Fruit fly (Drosophila melanogaster): ENCODE measurements around the gene Rpt3R.
A peak's percentile ranks its signal among the peaks of the same experiment; 100 is the strongest.

The Rpt3R gene

dm6 chr3R:9779764-9780163 is 23.5 kb upstream of the Rpt3R start, which contains the start of gene CG12947:
Gene CG12947 (plus strand): TSS chr3R:9780064.
- TF ChIP-seq sage (GFP tag; optimal IDR thresholded peaks at IDR 0.05): no peak
- no peak for TF ChIP-seq Hnf4 (GFP tag; optimal IDR thresholded peaks at IDR 0.05)
- TF ChIP-seq woc (GFP tag; optimal IDR thresholded peaks at IDR 0.05): no peak
- TF ChIP-seq ey (GFP tag; optimal IDR thresholded peaks at IDR 0.05): no peak
- TF ChIP-seq dl (GFP tag; optimal IDR thresholded peaks at IDR 0.05; ENCODE audit: insufficient read depth in 1 of 2, partially characterized antibody in 2 of 2): no peak
- no peak for TF ChIP-seq Rel (GFP tag; optimal IDR thresholded peaks at IDR 0.05)
- no peak for TF ChIP-seq Rel (tag; optimal IDR thresholded peaks at IDR 0.05)
- no peak for TF ChIP-seq CG32264 (GFP tag; optimal IDR thresholded peaks at IDR 0.05)
- TF ChIP-seq Dif (GFP tag; optimal IDR thresholded peaks at IDR 0.05; ENCODE audit: partially characterized antibody): no peak
- TF ChIP-seq jim (GFP tag; optimal IDR thresholded peaks at IDR 0.05): no peak
- no peak for TF ChIP-seq rgr (GFP tag; optimal IDR thresholded peaks at IDR 0.05)
- TF ChIP-seq CrebA (GFP tag; optimal IDR thresholded peaks at IDR 0.05; ENCODE audit: borderline replicate concordance): no peak
- TF ChIP-seq Jra (GFP tag; optimal IDR thresholded peaks at IDR 0.05): no peak

dm6 chr3R:9777941-9778360 is 21.6 kb upstream of the Rpt3R start, which contains the start of gene RpS29:
Gene RpS29 (plus strand): TSS chr3R:9778042.
- TF ChIP-seq Dif (GFP tag; optimal IDR thresholded peaks at IDR 0.05; ENCODE audit: partially characterized antibody) (peak; percentile 28), fru (GFP tag; optimal IDR thresholded peaks at IDR 0.05) (peak; percentile 72), sv (GFP tag; optimal IDR thresholded peaks at IDR 0.05) (peak; percentile 83), psq (GFP tag; optimal IDR thresholded peaks at IDR 0.05) (peak; percentile 68), ey (GFP tag; optimal IDR thresholded peaks at IDR 0.05) (peak; percentile 77), Hnf4 (GFP tag; optimal IDR thresholded peaks at IDR 0.05) (peak; percentile 84), N (GFP tag; optimal IDR thresholded peaks at IDR 0.05) (no peak), GATAd (GFP tag; optimal IDR thresholded peaks at IDR 0.05) (no peak), foxo (GFP tag; optimal IDR thresholded peaks at IDR 0.05) (peak in 1 of 2 experiments; percentile 91), sage (GFP tag; optimal IDR thresholded peaks at IDR 0.05) (no peak), dl (GFP tag; optimal IDR thresholded peaks at IDR 0.05; ENCODE audit: insufficient read depth in 1 of 2, partially characterized antibody in 2 of 2) (no peak), lola (GFP tag; optimal IDR thresholded peaks at IDR 0.05) (no peak), Hr83 (GFP tag; optimal IDR thresholded peaks at IDR 0.05; ENCODE audit: poor library complexity, severe bottlenecking) (peak; percentile 98), Jra (GFP tag; optimal IDR thresholded peaks at IDR 0.05) (peak; percentile 67), Vsx2 (GFP tag; optimal IDR thresholded peaks at IDR 0.05; ENCODE audit: partially characterized antibody) (no peak), CG9705 (GFP tag; optimal IDR thresholded peaks at IDR 0.05) (peak; percentile 85), CrebA (GFP tag; optimal IDR thresholded peaks at IDR 0.05; ENCODE audit: borderline replicate concordance) (no peak), Myc (optimal IDR thresholded peaks at IDR 0.05) (peak; percentile 70), woc (GFP tag; optimal IDR thresholded peaks at IDR 0.05) (no peak), Abd-B (GFP tag; optimal IDR thresholded peaks at IDR 0.05) (no peak), dmrt93B (GFP tag; optimal IDR thresholded peaks at IDR 0.05) (peak; percentile 74), h (GFP tag; optimal IDR thresholded peaks at IDR 0.05) (peak; percentile 86), br (GFP tag; optimal IDR thresholded peaks at IDR 0.05) (peak; percentile 83), pan (optimal IDR thresholded peaks at IDR 0.05) (no peak), dsf (GFP tag; optimal IDR thresholded peaks at IDR 0.05; ENCODE audit: borderline replicate concordance) (peak; percentile 48), jim (GFP tag; optimal IDR thresholded peaks at IDR 0.05) (peak; percentile 92), HLH106 (tag; optimal IDR thresholded peaks at IDR 0.05) (peak; percentile 72), rgr (GFP tag; optimal IDR thresholded peaks at IDR 0.05) (peak; percentile 87), Sp1 (GFP tag; optimal IDR thresholded peaks at IDR 0.05) (peak; percentile 72), Dfd (GFP tag; optimal IDR thresholded peaks at IDR 0.05) (no peak), tai (GFP tag; optimal IDR thresholded peaks at IDR 0.05) (no peak), Rel (GFP tag; optimal IDR thresholded peaks at IDR 0.05) (no peak), Rel (tag; optimal IDR thresholded peaks at IDR 0.05) (peak; percentile 69), Mio (GFP tag; optimal IDR thresholded peaks at IDR 0.05) (no peak), OdsH (GFP tag; optimal IDR thresholded peaks at IDR 0.05) (peak; percentile 73)

dm6 chr3R:9774821-9775220 is 18.5 kb upstream of the Rpt3R start, which contains the start of gene topi:
Gene topi (plus strand): TSS chr3R:9775121.
- TF ChIP-seq jim (GFP tag; optimal IDR thresholded peaks at IDR 0.05) (no peak), brk (GFP tag; optimal IDR thresholded peaks at IDR 0.05) (no peak), Rel (GFP tag; optimal IDR thresholded peaks at IDR 0.05) (no peak), Rel (tag; optimal IDR thresholded peaks at IDR 0.05) (no peak), CrebA (GFP tag; optimal IDR thresholded peaks at IDR 0.05; ENCODE audit: borderline replicate concordance) (no peak), rgr (GFP tag; optimal IDR thresholded peaks at IDR 0.05) (no peak), fru (GFP tag; optimal IDR thresholded peaks at IDR 0.05) (no peak)
